Worm (Caenorhabditis elegans) whole organism, mixed stage, embryonic: ENCODE results near the gene str-30.

Experiments used
- M03D4.4 ChIP-seq: sonication (generic microtip); optimal IDR thresholded peaks from 2 replicates; lab custom pipeline; 2017; ENCODE audit warnings: mild to moderate bottlenecking, missing genetic modification characterization, missing compliant biosample characterization
- bed-3 ChIP-seq: fragments of 200-800 bp; sonication (Bioruptor generic); optimal IDR thresholded peaks from 3 replicates; lab custom pipeline; 2018; ENCODE audit warnings: mild to moderate bottlenecking, missing genetic modification characterization, moderate library complexity, missing compliant biosample characterization
- blmp-1 ChIP-seq: fragments of 150-350 bp; optimal IDR thresholded peaks from 2 replicates; lab custom pipeline; 2014; ENCODE audit warnings: missing biosample characterization, missing genetic modification characterization
- ceh-39 ChIP-seq: fragments of 150-350 bp; optimal IDR thresholded peaks from 2 replicates; lab custom pipeline; 2014; ENCODE audit warnings: missing biosample characterization, missing genetic modification characterization
- ceh-43 ChIP-seq: fragments of 200-800 bp; sonication (Bioruptor generic); optimal IDR thresholded peaks from 2 replicates; lab custom pipeline; 2018; ENCODE audit warnings: mild to moderate bottlenecking, missing genetic modification characterization, moderate library complexity, missing compliant biosample characterization
- ceh-83 ChIP-seq: fragments of 200-800 bp; sonication (Bioruptor generic); optimal IDR thresholded peaks from 2 replicates; lab custom pipeline; 2018; ENCODE audit warnings: mild to moderate bottlenecking, missing genetic modification characterization, missing compliant biosample characterization
- cnd-1 ChIP-seq: fragments of 200-800 bp; sonication (Bioruptor generic); optimal IDR thresholded peaks from 2 replicates; lab custom pipeline; 2018; ENCODE audit warnings: mild to moderate bottlenecking, missing genetic modification characterization, missing compliant biosample characterization
- drap-1 ChIP-seq: fragments of 200-800 bp; sonication (Bioruptor generic); optimal IDR thresholded peaks from 3 replicates; lab custom pipeline; 2018; ENCODE audit warnings: mild to moderate bottlenecking, missing genetic modification characterization, missing compliant biosample characterization
- elt-3 ChIP-seq: fragments of 150-350 bp; optimal IDR thresholded peaks from 2 replicates; lab custom pipeline; 2014; ENCODE audit warnings: missing biosample characterization, missing genetic modification characterization
- hlh-1 ChIP-seq: fragments of 150-350 bp; optimal IDR thresholded peaks from 2 replicates; lab custom pipeline; 2014; ENCODE audit warnings: missing biosample characterization, missing genetic modification reagents, missing genetic modification characterization
- lin-32 ChIP-seq: fragments of 200-800 bp; sonication (Bioruptor generic); optimal IDR thresholded peaks from 2 replicates; lab custom pipeline; 2018; ENCODE audit warnings: mild to moderate bottlenecking, missing genetic modification characterization, missing compliant biosample characterization
- lsy-2 ChIP-seq: fragments of 150-350 bp; optimal IDR thresholded peaks from 2 replicates; lab custom pipeline; 2014; ENCODE audit warnings: missing biosample characterization, missing genetic modification characterization
- mab-5 ChIP-seq: fragments of 150-350 bp; optimal IDR thresholded peaks from 2 replicates; lab custom pipeline; 2014; ENCODE audit warnings: missing biosample characterization, missing genetic modification characterization
- mep-1 ChIP-seq: fragments of 150-350 bp; optimal IDR thresholded peaks from 2 replicates; lab custom pipeline; 2017; ENCODE audit warnings: missing biosample characterization, missing genetic modification reagents, missing genetic modification characterization, inconsistent platforms
- mls-2 ChIP-seq: sonication (generic microtip); optimal IDR thresholded peaks from 2 replicates; lab custom pipeline; 2016; ENCODE audit warnings: mild to moderate bottlenecking, missing genetic modification characterization, moderate library complexity, missing compliant biosample characterization
- nhr-12 ChIP-seq: fragments of 150-350 bp; optimal IDR thresholded peaks from 2 replicates; lab custom pipeline; 2014; ENCODE audit warnings: missing biosample characterization, missing genetic modification characterization
- nhr-2 ChIP-seq: fragments of 150-350 bp; optimal IDR thresholded peaks from 2 replicates; lab custom pipeline; 2014; ENCODE audit warnings: missing biosample characterization, missing genetic modification characterization
- nhr-28 ChIP-seq: fragments of 150-350 bp; optimal IDR thresholded peaks from 2 replicates; lab custom pipeline; 2014; ENCODE audit warnings: missing biosample characterization, missing genetic modification characterization
- pha-4 ChIP-seq: fragments of 150-350 bp; optimal IDR thresholded peaks from 2 replicates; lab custom pipeline; 2018; ENCODE audit warnings: missing biosample characterization, missing genetic modification reagents, missing genetic modification characterization
- sem-2 ChIP-seq: fragments of 200-800 bp; sonication (Bioruptor generic); optimal IDR thresholded peaks from 2 replicates; lab custom pipeline; 2018; ENCODE audit warnings: mild to moderate bottlenecking, missing genetic modification characterization, missing compliant biosample characterization
- snpc-4 ChIP-seq: fragments of 150-350 bp; optimal IDR thresholded peaks from 2 replicates; lab custom pipeline; 2014; ENCODE audit warnings: missing biosample characterization, missing genetic modification characterization
- sptf-1 ChIP-seq: sonication (generic microtip); optimal IDR thresholded peaks from 2 replicates; lab custom pipeline; 2017; ENCODE audit warnings: mild to moderate bottlenecking, missing genetic modification characterization, moderate library complexity, missing compliant biosample characterization
- tbx-8 ChIP-seq: fragments of 200-800 bp; sonication (Bioruptor generic); optimal IDR thresholded peaks from 2 replicates; lab custom pipeline; 2018; ENCODE audit warnings: mild to moderate bottlenecking, missing genetic modification characterization, moderate library complexity, missing compliant biosample characterization
- unc-120 ChIP-seq: sonication (generic microtip); optimal IDR thresholded peaks from 2 replicates; lab custom pipeline; 2017; ENCODE audit warnings: missing genetic modification characterization, missing compliant biosample characterization; ENCODE audit not compliant: poor library complexity, severe bottlenecking
- unc-62 ChIP-seq: fragments of 150-350 bp; optimal IDR thresholded peaks from 2 replicates; lab custom pipeline; 2014; ENCODE audit warnings: missing biosample characterization, missing genetic modification reagents, missing genetic modification characterization
- zip-8 ChIP-seq: fragments of 150-350 bp; optimal IDR thresholded peaks from 2 replicates; lab custom pipeline; 2014; ENCODE audit warnings: missing biosample characterization, missing genetic modification characterization
- ztf-11 ChIP-seq: fragments of 150-350 bp; optimal IDR thresholded peaks from 2 replicates; lab custom pipeline; 2014; ENCODE audit warnings: missing biosample characterization, missing genetic modification characterization

str-30 gene

ce11 chrV:3771437-3772256, 46.8 kb downstream of the str-30 start, which contains the start of the genes R08E5.1 and rips-1:
Gene R08E5.1 (minus strand): TSS chrV:3771518.
Gene rips-1 (plus strand): TSS chrV:3772021.
- TF ChIP-seq sem-2: no peak
- TF ChIP-seq snpc-4: no peak
- TF ChIP-seq mab-5: no peak
- no peak for TF ChIP-seq lin-32 (GFP tag; lab: Kevin White, UChicago)
- no peak for TF ChIP-seq M03D4.4 (tag; lab: Kevin White, UChicago)
- TF ChIP-seq ztf-11 (tag; lab: Kevin White, UChicago): no peak
- no peak for TF ChIP-seq pha-4
- no peak for TF ChIP-seq elt-3 (tag; lab: Kevin White, UChicago)
- TF ChIP-seq hlh-1 (tag; lab: Kevin White, UChicago): no peak
- no peak for TF ChIP-seq blmp-1 (tag; lab: Kevin White, UChicago)
- no peak for TF ChIP-seq bed-3 (GFP tag; lab: Kevin White, UChicago)
- no peak for TF ChIP-seq mls-2

ce11 chrV:3773618-3774017, 48.7 kb downstream of the str-30 start:
- TF ChIP-seq mab-5 (no peak), hlh-1 (tag; lab: Kevin White, UChicago) (no peak), mep-1 (tag; lab: Kevin White, UChicago) (no peak), drap-1 (GFP tag; lab: Kevin White, UChicago) (no peak), tbx-8 (GFP tag; lab: Kevin White, UChicago) (no peak), mls-2 (no peak), sem-2 (no peak), elt-3 (tag; lab: Kevin White, UChicago) (no peak), ceh-39 (tag; lab: Kevin White, UChicago) (no peak), blmp-1 (tag; lab: Kevin White, UChicago) (no peak)
- TF ChIP-seq, all 35 proteins: peak for 0

- no peak for TF ChIP-seq nhr-28 (tag; lab: Kevin White, UChicago)
Observed at ce11 chrV:3774653-3775052, 49.8 kb downstream of the str-30 start.

- TF ChIP-seq mab-5 (no peak), ceh-43 (no peak), hlh-1 (tag; lab: Kevin White, UChicago) (no peak), nhr-28 (tag; lab: Kevin White, UChicago) (no peak), nhr-2 (tag; lab: Kevin White, UChicago) (no peak), lsy-2 (no peak), cnd-1 (no peak), lin-32 (GFP tag; lab: Kevin White, UChicago) (no peak), drap-1 (GFP tag; lab: Kevin White, UChicago) (no peak), ceh-83 (GFP tag; lab: Kevin White, UChicago) (no peak), bed-3 (GFP tag; lab: Kevin White, UChicago) (no peak), unc-62 (GFP tag; lab: Kevin White, UChicago) (no peak), nhr-12 (tag; lab: Kevin White, UChicago) (no peak), sem-2 (no peak), blmp-1 (tag; lab: Kevin White, UChicago) (no peak), sptf-1 (tag; lab: Kevin White, UChicago) (no peak), zip-8 (no peak), M03D4.4 (tag; lab: Kevin White, UChicago) (no peak), unc-120 (no peak), ceh-39 (tag; lab: Kevin White, UChicago) (no peak)
Observed at ce11 chrV:3776086-3776589, 51.3 kb downstream of the str-30 start, which contains the start of gene cysl-3. Gene cysl-3 (minus strand): TSS chrV:3776136.
